Worm (Caenorhabditis elegans): Measurements from ENCODE around the gene C16C8.9.

DNA sequence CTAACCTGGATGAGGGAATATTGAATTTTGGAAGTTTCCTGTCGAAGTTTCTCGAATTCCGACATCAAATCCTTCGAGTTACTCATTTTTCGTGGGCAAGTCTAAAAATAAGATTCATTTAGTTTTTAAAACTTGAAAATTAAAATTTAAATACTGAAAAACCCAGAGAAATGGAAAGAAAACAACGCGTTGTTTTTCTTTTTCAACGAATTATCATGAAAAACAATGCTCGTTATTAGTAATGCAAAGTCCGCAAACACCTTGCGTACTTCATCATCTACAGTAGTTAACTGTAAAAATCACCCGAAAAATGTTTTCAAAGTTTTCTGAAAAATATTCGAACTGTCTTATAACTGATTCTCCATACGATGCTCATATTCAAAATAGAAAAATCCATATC is 18.7 kb downstream of the C16C8.9 start, which contains the start of gene C16C8.4:
- TF ChIP-seq ztf-11 (tag; optimal IDR thresholded peaks at IDR 0.05), result no peak
- TF ChIP-seq mab-5 (tag; optimal IDR thresholded peaks at IDR 0.05), result no peak
- TF ChIP-seq nhr-23 (tag; optimal IDR thresholded peaks at IDR 0.05), result no peak
- TF ChIP-seq unc-62 (GFP tag; optimal IDR thresholded peaks at IDR 0.05), result no peak
